Fruit fly (Drosophila melanogaster): Measurements from ENCODE around the gene CG11034.

The CG11034 gene

dm6 chr2L:5798629-5799028 lies 6.6 kb upstream of the CG11034 start:
- TF ChIP-seq CG8478 (optimal IDR thresholded peaks at IDR 0.05) (no peak), CTCF (optimal IDR thresholded peaks at IDR 0.05) (no peak)

- TF ChIP-seq CTCF (optimal IDR thresholded peaks at IDR 0.05) (peak; percentile 64 to 66), CG8478 (optimal IDR thresholded peaks at IDR 0.05) (no peak)
Observed at dm6 chr2L:5799435-5800387, 5.5 kb upstream of the CG11034 start, which contains the start of gene CG9171. Gene CG9171 (minus strand): TSS chr2L:5800253.

- TF ChIP-seq CTCF (optimal IDR thresholded peaks at IDR 0.05): no peak
- no peak for TF ChIP-seq CG8478 (optimal IDR thresholded peaks at IDR 0.05)
Observed at dm6 chr2L:5800388-5800748, 4.8 kb upstream of the CG11034 start.

- TF ChIP-seq CTCF (optimal IDR thresholded peaks at IDR 0.05): no peak
- TF ChIP-seq CG8478 (optimal IDR thresholded peaks at IDR 0.05): no peak
Observed at dm6 chr2L:5801926-5802325, 3.3 kb upstream of the CG11034 start, which contains the start of the genes CG14005 and CG7239. Gene CG14005 (minus strand): TSS chr2L:5801975. Gene CG7239 (plus strand): TSS chr2L:5802220.

- TF ChIP-seq CTCF (optimal IDR thresholded peaks at IDR 0.05) (no peak), CG8478 (optimal IDR thresholded peaks at IDR 0.05) (no peak)
Observed at dm6 chr2L:5804077-5804476, 1.1 kb upstream of the CG11034 start.

- TF ChIP-seq CTCF (optimal IDR thresholded peaks at IDR 0.05): no peak
- TF ChIP-seq CG8478 (optimal IDR thresholded peaks at IDR 0.05): no peak
Observed at dm6 chr2L:5811274-5811673, 6.1 kb downstream of the CG11034 start, which contains the start of gene CG43307. Gene CG43307 (plus strand): TSS chr2L:5811574.

dm6 chr2L:5818343-5818742 lies 13.1 kb downstream of the CG11034 start, which contains the start of gene COX6CL:
Gene COX6CL (minus strand): TSS chr2L:5818443.
- TF ChIP-seq CG8478 (optimal IDR thresholded peaks at IDR 0.05) (no peak), CTCF (optimal IDR thresholded peaks at IDR 0.05) (no peak)

- TF ChIP-seq CG8478 (optimal IDR thresholded peaks at IDR 0.05) (no peak), CTCF (optimal IDR thresholded peaks at IDR 0.05) (no peak)
Observed at dm6 chr2L:5820930-5821329, 15.7 kb downstream of the CG11034 start.

- no peak for TF ChIP-seq CG8478 (optimal IDR thresholded peaks at IDR 0.05)
- no peak for TF ChIP-seq CTCF (optimal IDR thresholded peaks at IDR 0.05)
Observed at dm6 chr2L:5823704-5824103, 18.5 kb downstream of the CG11034 start, which contains the start of gene TrissinR. Gene TrissinR (plus strand): TSS chr2L:5824004.

- TF ChIP-seq CG8478 (optimal IDR thresholded peaks at IDR 0.05): no peak
- no peak for TF ChIP-seq CTCF (optimal IDR thresholded peaks at IDR 0.05)
Observed at dm6 chr2L:5856786-5857185, 51.6 kb downstream of the CG11034 start.

Measured in S2 (cell line).